Worm (Caenorhabditis elegans) whole organism, young adult: ENCODE results near the gene mrps-10.

Experiments
- B0336.3 ChIP-seq: fragments of 200-800 bp; sonication (Bioruptor generic); IDR thresholded peaks from 2 replicates; pipeline ENCODE4 v1.3.6; 2022; ENCODE audit warnings: missing genetic modification characterization, missing compliant biosample characterization
- C06A6.2 ChIP-seq: fragments of 200-800 bp; sonication (Bioruptor generic); conservative IDR thresholded peaks from 2 replicates; pipeline ENCODE4 v1.3.6; 2022; ENCODE audit warnings: missing genetic modification characterization, missing compliant biosample characterization
- F37B4.10 ChIP-seq: fragments of 200-800 bp; sonication (Bioruptor generic); IDR thresholded peaks from 2 replicates; pipeline ENCODE4 v1.3.6; 2022; ENCODE audit warnings: missing genetic modification characterization, missing compliant biosample characterization
- F49E8.2 ChIP-seq: sonication (generic microtip); optimal IDR thresholded peaks from 3 replicates; lab custom pipeline; 2017; ENCODE audit warnings: missing genetic modification characterization, mild to moderate bottlenecking, missing compliant biosample characterization, antibody characterized with exemption, moderate library complexity; ENCODE audit not compliant: insufficient read depth
- F55B11.4 ChIP-seq: sonication (generic microtip); optimal IDR thresholded peaks from 2 replicates; lab custom pipeline; 2016; ENCODE audit warnings: missing compliant biosample characterization, missing genetic modification characterization, borderline replicate concordance; ENCODE audit not compliant: insufficient read depth
- Y79H2A.3 ChIP-seq: fragments of 200-800 bp; sonication (Bioruptor generic); conservative IDR thresholded peaks from 2 replicates; pipeline ENCODE4 v1.3.6; 2022; ENCODE audit warnings: missing genetic modification reagents, missing genetic modification characterization, missing compliant biosample characterization
- ZK185.1 ChIP-seq: sonication (generic microtip); optimal IDR thresholded peaks from 2 replicates; lab custom pipeline; 2016; ENCODE audit warnings: mild to moderate bottlenecking, missing genetic modification characterization, missing compliant biosample characterization; ENCODE audit not compliant: poor library complexity, severe bottlenecking
- aptf-3 ChIP-seq: fragments of 200-800 bp; sonication (Bioruptor generic); IDR thresholded peaks from 2 replicates; pipeline ENCODE4 v1.3.6; 2022; ENCODE audit warnings: missing genetic modification characterization, missing compliant biosample characterization
- attf-6 ChIP-seq: fragments of 200-800 bp; sonication (Bioruptor generic); IDR thresholded peaks from 2 replicates; pipeline ENCODE4 v1.3.6; 2022; ENCODE audit warnings: missing genetic modification reagents, missing genetic modification characterization, missing compliant biosample characterization
- cebp-1 ChIP-seq, 2 experiments: fragments of 200-800 bp in 1 of 2; sonication (Bioruptor generic) in 1 of 2; sonication (generic microtip) in 1 of 2; IDR thresholded peaks in 1 of 2; optimal IDR thresholded peaks in 1 of 2; 2 replicates each; pipeline versions ENCODE4 v1.3.6 to Lab custom; 2017 to 2022; ENCODE audit warnings: missing compliant biosample characterization in 2 of 2, missing genetic modification characterization in 2 of 2, mild to moderate bottlenecking in 1 of 2, missing genetic modification reagents in 1 of 2, moderate library complexity in 1 of 2
- cebp-2 ChIP-seq: fragments of 200-800 bp; sonication (Bioruptor generic); IDR thresholded peaks from 2 replicates; pipeline ENCODE4 v1.3.6; 2022; ENCODE audit warnings: missing genetic modification characterization, missing compliant biosample characterization
- ceh-27 ChIP-seq: fragments of 200-800 bp; sonication (Bioruptor generic); optimal IDR thresholded peaks from 2 replicates; lab custom pipeline; 2018; ENCODE audit warnings: mild to moderate bottlenecking, missing genetic modification characterization, moderate library complexity, missing compliant biosample characterization
- ceh-58 ChIP-seq: fragments of 200-800 bp; sonication (Bioruptor generic); IDR thresholded peaks from 2 replicates; pipeline ENCODE4 v1.3.6; 2022; ENCODE audit warnings: missing genetic modification characterization, missing compliant biosample characterization
- ceh-91 ChIP-seq: fragments of 200-800 bp; sonication (Bioruptor generic); IDR thresholded peaks from 2 replicates; pipeline ENCODE4 v1.3.6; 2022; ENCODE audit warnings: missing genetic modification reagents, missing genetic modification characterization, missing compliant biosample characterization
- chd-7 ChIP-seq: sonication (generic microtip); optimal IDR thresholded peaks from 2 replicates; lab custom pipeline; 2016; ENCODE audit warnings: mild to moderate bottlenecking, missing genetic modification characterization, moderate library complexity, missing compliant biosample characterization
- dpff-1 ChIP-seq: sonication (generic microtip); optimal IDR thresholded peaks from 2 replicates; lab custom pipeline; 2017; ENCODE audit warnings: mild to moderate bottlenecking, missing genetic modification characterization, missing compliant biosample characterization
- egl-18 ChIP-seq: fragments of 200-800 bp; sonication (Bioruptor generic); IDR thresholded peaks from 2 replicates; pipeline ENCODE4 v1.3.6; 2022; ENCODE audit warnings: missing genetic modification reagents, missing genetic modification characterization, missing compliant biosample characterization
- egrh-3 ChIP-seq: fragments of 200-800 bp; sonication (Bioruptor generic); IDR thresholded peaks from 2 replicates; pipeline ENCODE4 v1.3.6; 2022; ENCODE audit warnings: missing genetic modification reagents, missing genetic modification characterization, missing compliant biosample characterization
- ets-4 ChIP-seq: fragments of 200-800 bp; sonication (Bioruptor generic); optimal IDR thresholded peaks from 2 replicates; lab custom pipeline; 2018; ENCODE audit warnings: mild to moderate bottlenecking, missing genetic modification characterization, missing compliant biosample characterization
- hlh-12 ChIP-seq: sonication (generic microtip); optimal IDR thresholded peaks from 2 replicates; lab custom pipeline; 2016; ENCODE audit warnings: missing genetic modification characterization, missing compliant biosample characterization
- let-607 ChIP-seq, 2 experiments: fragments of 200-800 bp in 1 of 2; sonication (Bioruptor generic) in 1 of 2; sonication (generic microtip) in 1 of 2; optimal IDR thresholded peaks; 2 replicates each; lab custom pipeline; 2016 to 2018; ENCODE audit warnings: mild to moderate bottlenecking in 2 of 2, missing compliant biosample characterization in 2 of 2, missing genetic modification characterization in 2 of 2, moderate library complexity in 2 of 2, missing genotype in 1 of 2
- lin-26 ChIP-seq: fragments of 200-800 bp; sonication (Bioruptor generic); IDR thresholded peaks from 2 replicates; pipeline ENCODE4 v1.3.6; 2022; ENCODE audit warnings: missing genetic modification reagents, missing genetic modification characterization, missing compliant biosample characterization
- lin-40 ChIP-seq: sonication (generic microtip); optimal IDR thresholded peaks from 2 replicates; lab custom pipeline; 2016; ENCODE audit warnings: missing genetic modification characterization, mild to moderate bottlenecking, missing compliant biosample characterization, missing genotype, missing genetic modification reagents
- lsy-27 ChIP-seq: sonication (generic microtip); optimal IDR thresholded peaks from 2 replicates; lab custom pipeline; 2017; ENCODE audit warnings: missing genetic modification characterization, mild to moderate bottlenecking, missing compliant biosample characterization, antibody characterized with exemption, missing genotype, borderline replicate concordance; ENCODE audit not compliant: insufficient read depth
- madf-6 ChIP-seq: fragments of 200-800 bp; sonication (Bioruptor generic); IDR thresholded peaks from 2 replicates; pipeline ENCODE4 v1.3.6; 2022; ENCODE audit warnings: missing genetic modification reagents, missing genetic modification characterization, missing compliant biosample characterization
- madf-8 ChIP-seq: fragments of 200-800 bp; sonication (Bioruptor generic); conservative IDR thresholded peaks from 2 replicates; pipeline ENCODE4 v1.3.6; 2022; ENCODE audit warnings: missing genetic modification reagents, missing genetic modification characterization, missing compliant biosample characterization
- mxl-1 ChIP-seq: sonication (generic microtip); optimal IDR thresholded peaks from 2 replicates; lab custom pipeline; 2016; ENCODE audit warnings: missing genetic modification characterization, missing compliant biosample characterization
- nfya-2 ChIP-seq: fragments of 200-800 bp; sonication (Bioruptor generic); IDR thresholded peaks from 2 replicates; pipeline ENCODE4 v1.3.6; 2022; ENCODE audit warnings: missing genetic modification reagents, missing genetic modification characterization, missing compliant biosample characterization
- nhr-120 ChIP-seq: fragments of 200-800 bp; sonication (Bioruptor generic); IDR thresholded peaks from 2 replicates; pipeline ENCODE4 v1.3.6; 2022; ENCODE audit warnings: missing genetic modification characterization, missing compliant biosample characterization
- nhr-27 ChIP-seq: fragments of 200-800 bp; sonication (Bioruptor generic); optimal IDR thresholded peaks from 2 replicates; lab custom pipeline; 2018; ENCODE audit warnings: mild to moderate bottlenecking, missing genetic modification characterization, moderate library complexity, missing compliant biosample characterization
- rpc-1 ChIP-seq, 2 experiments: fragments of 150-350 bp in 1 of 2; sonication (generic microtip) in 1 of 2; optimal IDR thresholded peaks; 2 replicates each; lab custom pipeline; 2014 to 2018; ENCODE audit warnings: missing biosample characterization in 1 of 2, missing genetic modification characterization in 1 of 2, missing genetic modification reagents in 1 of 2, missing genotype in 1 of 2
- sea-2 ChIP-seq: fragments of 200-800 bp; sonication (Bioruptor generic); IDR thresholded peaks from 2 replicates; pipeline ENCODE4 v1.3.6; 2022; ENCODE audit warnings: missing genetic modification characterization, missing compliant biosample characterization
- snpc-1.1 ChIP-seq: sonication (generic microtip); optimal IDR thresholded peaks from 2 replicates; lab custom pipeline; 2017; ENCODE audit warnings: missing genetic modification characterization, mild to moderate bottlenecking, missing compliant biosample characterization, antibody characterized with exemption, moderate library complexity, missing genotype, missing genetic modification reagents; ENCODE audit not compliant: insufficient read depth
- snpc-4 ChIP-seq, 5 experiments: fragments of 150-350 bp in 1 of 5; sonication (generic microtip) in 4 of 5; optimal IDR thresholded peaks; 2 replicates each; lab custom pipeline; 2014 to 2018; ENCODE audit warnings: missing genetic modification characterization in 5 of 5, missing biosample characterization in 3 of 5, antibody characterized with exemption in 2 of 5, mild to moderate bottlenecking in 2 of 5, missing compliant biosample characterization in 2 of 5, missing genotype in 2 of 5, moderate library complexity in 2 of 5, missing genetic modification reagents in 1 of 5
- unc-130 ChIP-seq: sonication (generic microtip); optimal IDR thresholded peaks from 2 replicates; lab custom pipeline; 2016; ENCODE audit warnings: missing genetic modification reagents, missing genetic modification characterization, missing compliant biosample characterization
- unc-62 ChIP-seq: fragments of 150-350 bp; optimal IDR thresholded peaks from 2 replicates; lab custom pipeline; 2014; ENCODE audit warnings: missing biosample characterization, missing genetic modification reagents, missing genetic modification characterization
- xnd-1 ChIP-seq: sonication (generic microtip); optimal IDR thresholded peaks from 2 replicates; lab custom pipeline; 2016; ENCODE audit warnings: missing genotype, missing genetic modification reagents, missing genetic modification characterization, missing compliant biosample characterization
- zfh-2 ChIP-seq: fragments of 200-800 bp; sonication (Bioruptor generic); conservative IDR thresholded peaks from 2 replicates; pipeline ENCODE4 v1.3.6; 2022; ENCODE audit warnings: missing genetic modification reagents, missing genetic modification characterization, missing compliant biosample characterization
- ztf-22 ChIP-seq: fragments of 200-800 bp; sonication (Bioruptor generic); optimal IDR thresholded peaks from 2 replicates; lab custom pipeline; 2018; ENCODE audit warnings: mild to moderate bottlenecking, missing genetic modification characterization, moderate library complexity, missing compliant biosample characterization

mrps-10 gene

ce11 chrIII:12931786-12932427 lies 5.5 kb downstream of the mrps-10 start, which contains the start of gene rbm-7 (continued):
- TF ChIP-seq cebp-1 (GFP tag; IDR thresholded peaks at IDR 0.05; lab: Robert Waterston, UW) (no peak), cebp-1 (tag; optimal IDR thresholded peaks at IDR 0.05; lab: Kevin White, UChicago) (peak; percentile 68), attf-6 (GFP tag; lab: Robert Waterston, UW) (no peak), F37B4.10 (no peak), ceh-27 (GFP tag; lab: Kevin White, UChicago) (no peak), ets-4 (GFP tag; lab: Kevin White, UChicago) (no peak), hlh-12 (tag; lab: Kevin White, UChicago) (no peak), nhr-27 (tag; lab: Kevin White, UChicago) (no peak), zfh-2 (GFP tag; lab: Robert Waterston, UW) (no peak), B0336.3 (GFP tag; lab: Robert Waterston, UW) (no peak), mxl-1 (tag; lab: Kevin White, UChicago) (no peak), lsy-27 (no peak), lin-26 (no peak), ceh-91 (GFP tag; lab: Robert Waterston, UW) (no peak), sea-2 (no peak), ceh-58 (no peak), lin-40 (tag; lab: Kevin White, UChicago) (peak; percentile 75), dpff-1 (tag; lab: Kevin White, UChicago) (no peak), egrh-3 (no peak), xnd-1 (tag; lab: Kevin White, UChicago) (peak; percentile 20), F55B11.4 (tag; lab: Kevin White, UChicago) (no peak), C06A6.2 (0 out of 2 replicates have a peak, but pooled peaks have one; percentile 28), aptf-3 (GFP tag; lab: Robert Waterston, UW) (no peak), rpc-1 (optimal IDR thresholded peaks at IDR 0.05; lab: Kevin White, UChicago) (no peak), rpc-1 (tag; optimal IDR thresholded peaks at IDR 0.05; lab: Kevin White, UChicago) (no peak), chd-7 (tag; lab: Kevin White, UChicago) (no peak), ZK185.1 (tag; lab: Kevin White, UChicago) (peak; percentile 29), snpc-1.1 (tag; lab: Kevin White, UChicago) (no peak), madf-6 (GFP tag; lab: Robert Waterston, UW) (peak; percentile 66), let-607 (tag; optimal IDR thresholded peaks at IDR 0.05; lab: Kevin White, UChicago) (peak; percentile 11 to 36), madf-8 (GFP tag; lab: Robert Waterston, UW) (peak; percentile 25; the same call in 1 of the 2 replicates), nhr-120 (GFP tag; lab: Robert Waterston, UW) (no peak), Y79H2A.3 (GFP tag; lab: Robert Waterston, UW) (no peak), unc-130 (GFP tag; lab: Kevin White, UChicago) (no peak), snpc-4 (GFP tag; optimal IDR thresholded peaks at IDR 0.05; lab: Kevin White, UChicago) (no peak), snpc-4 (tag; optimal IDR thresholded peaks at IDR 0.05; lab: Kevin White, UChicago) (peak in 2 of 4 experiments; percentile 14 to 34), egl-18 (GFP tag; lab: Robert Waterston, UW) (no peak), ztf-22 (GFP tag; lab: Kevin White, UChicago) (no peak), cebp-2 (GFP tag; lab: Robert Waterston, UW) (no peak), nfya-2 (GFP tag; lab: Robert Waterston, UW) (no peak), F49E8.2 (no peak), unc-62 (GFP tag; lab: Kevin White, UChicago) (no peak)
